Worm (Caenorhabditis elegans) whole organism, L1 larva: ENCODE results near the gene odd-1.

Experiments
- C16A3.4 ChIP-seq: fragments of 150-350 bp; optimal IDR thresholded peaks from 2 replicates; lab custom pipeline; 2014; ENCODE audit warnings: missing biosample characterization, missing genetic modification characterization
- F16B12.6 ChIP-seq: fragments of 150-350 bp; optimal IDR thresholded peaks from 2 replicates; lab custom pipeline; 2014; ENCODE audit warnings: missing biosample characterization, missing genetic modification characterization
- aly-2 ChIP-seq: fragments of 150-350 bp; optimal IDR thresholded peaks from 2 replicates; lab custom pipeline; 2014; ENCODE audit warnings: missing biosample characterization, missing genetic modification characterization
- blmp-1 ChIP-seq: fragments of 150-350 bp; optimal IDR thresholded peaks from 2 replicates; lab custom pipeline; 2014; ENCODE audit warnings: missing biosample characterization, missing genetic modification characterization
- ceh-63 ChIP-seq: fragments of 200-800 bp; sonication (Bioruptor generic); optimal IDR thresholded peaks from 2 replicates; lab custom pipeline; 2018; ENCODE audit warnings: mild to moderate bottlenecking, missing genetic modification characterization, missing compliant biosample characterization
- ceh-8 ChIP-seq: fragments of 200-800 bp; sonication (Bioruptor generic); optimal IDR thresholded peaks from 2 replicates; lab custom pipeline; 2018; ENCODE audit warnings: mild to moderate bottlenecking, missing genetic modification characterization, moderate library complexity, missing compliant biosample characterization
- ceh-82 ChIP-seq, 3 experiments: fragments of 150-350 bp in 1 of 3; sonication (generic microtip) in 2 of 3; optimal IDR thresholded peaks; 2 replicates each; lab custom pipeline; 2014 to 2017; ENCODE audit warnings: missing biosample characterization in 3 of 3, missing genetic modification characterization in 3 of 3
- ceh-90 ChIP-seq: sonication (generic microtip); optimal IDR thresholded peaks from 2 replicates; lab custom pipeline; 2016; ENCODE audit warnings: missing genetic modification characterization, missing compliant biosample characterization
- ces-1 ChIP-seq: fragments of 150-350 bp; optimal IDR thresholded peaks from 2 replicates; lab custom pipeline; 2014; ENCODE audit warnings: missing biosample characterization, missing genetic modification reagents, missing genetic modification characterization
- efl-3 ChIP-seq: fragments of 200-800 bp; sonication (Bioruptor generic); optimal IDR thresholded peaks from 2 replicates; lab custom pipeline; 2018; ENCODE audit warnings: mild to moderate bottlenecking, missing genetic modification characterization, missing compliant biosample characterization
- elt-2 ChIP-seq: sonication (generic microtip); optimal IDR thresholded peaks from 2 replicates; lab custom pipeline; 2016; ENCODE audit warnings: missing genetic modification characterization, mild to moderate bottlenecking, inconsistent platforms, missing compliant biosample characterization, missing genetic modification reagents
- elt-3 ChIP-seq, 6 experiments: fragments of 150-350 bp in 1 of 6; sonication (generic microtip); optimal IDR thresholded peaks; 2 replicates each; lab custom pipeline; 2017 to 2018; ENCODE audit warnings: missing biosample characterization in 6 of 6, missing genetic modification characterization in 6 of 6, inconsistent platforms in 1 of 6
- ets-5 ChIP-seq: fragments of 200-800 bp; sonication (Bioruptor generic); IDR thresholded peaks from 2 replicates; pipeline ENCODE4 v1.3.6; 2022; ENCODE audit warnings: missing genetic modification characterization, missing compliant biosample characterization
- fkh-10 ChIP-seq: sonication (generic microtip); optimal IDR thresholded peaks from 2 replicates; lab custom pipeline; 2017; ENCODE audit warnings: missing biosample characterization, missing genetic modification reagents, missing genetic modification characterization
- fkh-4 ChIP-seq: sonication (generic microtip); optimal IDR thresholded peaks from 2 replicates; lab custom pipeline; 2016; ENCODE audit warnings: missing compliant biosample characterization, missing genetic modification characterization, borderline replicate concordance
- fkh-8 ChIP-seq: sonication (generic microtip); optimal IDR thresholded peaks from 2 replicates; lab custom pipeline; 2016; ENCODE audit warnings: mild to moderate bottlenecking, missing genetic modification characterization, missing compliant biosample characterization
- fos-1 ChIP-seq: fragments of 150-350 bp; optimal IDR thresholded peaks from 2 replicates; lab custom pipeline; 2014; ENCODE audit warnings: missing biosample characterization, missing genetic modification characterization
- grh-1 ChIP-seq: fragments of 200-800 bp; sonication (Bioruptor generic); IDR thresholded peaks from 2 replicates; pipeline ENCODE4 v1.3.6; 2022; ENCODE audit warnings: missing genetic modification reagents, missing genetic modification characterization, missing compliant biosample characterization
- hpl-2 ChIP-seq: fragments of 150-350 bp; optimal IDR thresholded peaks from 2 replicates; lab custom pipeline; 2014; ENCODE audit warnings: missing biosample characterization, missing genetic modification reagents, missing genetic modification characterization
- irx-1 ChIP-seq: sonication (generic microtip); optimal IDR thresholded peaks from 2 replicates; lab custom pipeline; 2016; ENCODE audit warnings: missing genetic modification characterization, missing compliant biosample characterization
- isw-1 ChIP-seq: fragments of 200-800 bp; sonication (Bioruptor generic); IDR thresholded peaks from 2 replicates; pipeline ENCODE4 v1.3.6; 2022; ENCODE audit warnings: missing genetic modification characterization, missing compliant biosample characterization
- jun-1 ChIP-seq: fragments of 150-350 bp; optimal IDR thresholded peaks from 2 replicates; lab custom pipeline; 2014; ENCODE audit warnings: missing biosample characterization, missing genetic modification reagents, missing genetic modification characterization
- lin-35 ChIP-seq, 2 experiments: fragments of 150-350 bp; optimal IDR thresholded peaks; 2 replicates each; lab custom pipeline; 2014; ENCODE audit warnings: missing biosample characterization in 2 of 2, missing genetic modification characterization in 2 of 2, missing genetic modification reagents in 2 of 2
- lin-39 ChIP-seq: fragments of 150-350 bp; optimal IDR thresholded peaks from 2 replicates; lab custom pipeline; 2014; ENCODE audit warnings: missing biosample characterization, missing genetic modification reagents, missing genetic modification characterization
- mab-9 ChIP-seq: fragments of 200-800 bp; sonication (Bioruptor generic); IDR thresholded peaks from 2 replicates; pipeline ENCODE4 v1.3.6; 2022; ENCODE audit warnings: missing genetic modification reagents, missing genetic modification characterization, missing compliant biosample characterization
- mdl-1 ChIP-seq, 2 experiments: fragments of 150-350 bp; optimal IDR thresholded peaks; 2 replicates each; lab custom pipeline; 2014 to 2017; ENCODE audit warnings: missing biosample characterization in 2 of 2, missing genetic modification characterization in 2 of 2, inconsistent platforms in 1 of 2
- mef-2 ChIP-seq: fragments of 150-350 bp; optimal IDR thresholded peaks from 2 replicates; lab custom pipeline; 2014; ENCODE audit warnings: missing biosample characterization, missing genetic modification characterization
- nhr-11 ChIP-seq: fragments of 150-350 bp; optimal IDR thresholded peaks from 2 replicates; lab custom pipeline; 2014; ENCODE audit warnings: missing biosample characterization, missing genetic modification characterization
- nhr-20 ChIP-seq: sonication (generic microtip); optimal IDR thresholded peaks from 2 replicates; lab custom pipeline; 2016; ENCODE audit warnings: mild to moderate bottlenecking, missing genetic modification characterization, missing compliant biosample characterization
- nhr-237 ChIP-seq: fragments of 150-350 bp; optimal IDR thresholded peaks from 2 replicates; lab custom pipeline; 2014; ENCODE audit warnings: missing biosample characterization, missing genetic modification characterization
- nhr-28 ChIP-seq: fragments of 150-350 bp; optimal IDR thresholded peaks from 2 replicates; lab custom pipeline; 2014; ENCODE audit warnings: missing biosample characterization, missing genetic modification characterization
- nhr-71 ChIP-seq: sonication (generic microtip); optimal IDR thresholded peaks from 2 replicates; lab custom pipeline; 2016; ENCODE audit warnings: mild to moderate bottlenecking, missing genetic modification characterization, moderate library complexity, missing compliant biosample characterization
- nhr-76 ChIP-seq: sonication (generic microtip); optimal IDR thresholded peaks from 2 replicates; lab custom pipeline; 2017; ENCODE audit warnings: missing biosample characterization, missing genetic modification characterization
- pag-3 ChIP-seq: sonication (generic microtip); optimal IDR thresholded peaks from 2 replicates; lab custom pipeline; 2017; ENCODE audit warnings: missing genetic modification characterization, mild to moderate bottlenecking, missing compliant biosample characterization, antibody characterized with exemption, borderline replicate concordance; ENCODE audit not compliant: insufficient read depth
- pax-3 ChIP-seq: fragments of 200-800 bp; sonication (Bioruptor generic); optimal IDR thresholded peaks from 2 replicates; lab custom pipeline; 2018; ENCODE audit warnings: mild to moderate bottlenecking, missing genetic modification characterization, moderate library complexity, missing compliant biosample characterization
- skn-1 ChIP-seq: fragments of 150-350 bp; optimal IDR thresholded peaks from 2 replicates; lab custom pipeline; 2014; ENCODE audit warnings: missing biosample characterization, missing genetic modification characterization
- snpc-4 ChIP-seq: fragments of 150-350 bp; optimal IDR thresholded peaks from 2 replicates; lab custom pipeline; 2014; ENCODE audit warnings: missing biosample characterization, missing genetic modification characterization
- snu-23 ChIP-seq: sonication (generic microtip); optimal IDR thresholded peaks from 2 replicates; lab custom pipeline; 2016; ENCODE audit warnings: missing genetic modification characterization, missing compliant biosample characterization
- sox-4 ChIP-seq: sonication (generic microtip); optimal IDR thresholded peaks from 2 replicates; lab custom pipeline; 2016; ENCODE audit warnings: missing genetic modification characterization, missing compliant biosample characterization
- sptf-1 ChIP-seq: fragments of 150-350 bp; optimal IDR thresholded peaks from 2 replicates; lab custom pipeline; 2014; ENCODE audit warnings: missing biosample characterization, missing genetic modification characterization
- tbx-2 ChIP-seq: sonication (generic microtip); optimal IDR thresholded peaks from 2 replicates; lab custom pipeline; 2016; ENCODE audit warnings: missing genetic modification characterization, missing compliant biosample characterization
- tlp-1 ChIP-seq: fragments of 150-350 bp; optimal IDR thresholded peaks from 2 replicates; lab custom pipeline; 2014; ENCODE audit warnings: missing biosample characterization, missing genetic modification characterization
- unc-130 ChIP-seq: fragments of 150-350 bp; optimal IDR thresholded peaks from 2 replicates; lab custom pipeline; 2017; ENCODE audit warnings: missing biosample characterization, missing genetic modification characterization, inconsistent platforms
- unc-86 ChIP-seq: sonication (generic microtip); optimal IDR thresholded peaks from 2 replicates; lab custom pipeline; 2016; ENCODE audit warnings: missing genetic modification characterization, missing compliant biosample characterization
- xbp-1 ChIP-seq: sonication (generic microtip); optimal IDR thresholded peaks from 2 replicates; lab custom pipeline; 2016; ENCODE audit warnings: missing genetic modification characterization, missing compliant biosample characterization
- zip-4 ChIP-seq: fragments of 200-800 bp; sonication (Bioruptor generic); optimal IDR thresholded peaks from 2 replicates; lab custom pipeline; 2018; ENCODE audit warnings: mild to moderate bottlenecking, missing genetic modification characterization, moderate library complexity, missing compliant biosample characterization

Gene odd-1

ce11 chrIII:7116615-7117252 is 8.6 kb downstream of the odd-1 start (continued):
- TF ChIP-seq fkh-4 (tag; lab: Kevin White, UChicago) = no peak
- TF ChIP-seq nhr-76 (tag; lab: Kevin White, UChicago) = no peak
- peak; percentile 55 for TF ChIP-seq tbx-2
- TF ChIP-seq snpc-4 (tag; lab: Kevin White, UChicago) = peak; percentile 13
- TF ChIP-seq sox-4 (tag; lab: Kevin White, UChicago) = peak; percentile 43
- no peak for TF ChIP-seq ets-5 (GFP tag; lab: Robert Waterston, UW)
- peak; percentile 50 for TF ChIP-seq xbp-1
- TF ChIP-seq efl-3 (GFP tag; lab: Kevin White, UChicago) = no peak
- peak; percentile 72 for TF ChIP-seq C16A3.4 (tag; lab: Kevin White, UChicago)
- TF ChIP-seq mdl-1 (tag; optimal IDR thresholded peaks at IDR 0.05; lab: Kevin White, UChicago) = peak in 1 of 2 experiments; percentile 66
- TF ChIP-seq ceh-8 (GFP tag; lab: Kevin White, UChicago) = no peak
- TF ChIP-seq fkh-8 (tag; lab: Kevin White, UChicago) = peak; percentile 86
- TF ChIP-seq fkh-10 = no peak
- peak; percentile 88 for TF ChIP-seq nhr-20
- TF ChIP-seq snu-23 (GFP tag; lab: Kevin White, UChicago) = peak; percentile 88
- no peak for TF ChIP-seq ces-1 (GFP tag; lab: Kevin White, UChicago)
- peak; percentile 78 for TF ChIP-seq blmp-1
- TF ChIP-seq ceh-63 (GFP tag; lab: Kevin White, UChicago) = no peak
- TF ChIP-seq lin-39 (tag; lab: Kevin White, UChicago) = peak; percentile 51
- peak; percentile 91 for TF ChIP-seq nhr-71 (tag; lab: Kevin White, UChicago)
- TF ChIP-seq lin-35 (GFP tag; optimal IDR thresholded peaks at IDR 0.05; lab: Kevin White, UChicago) = peak; percentile 44 to 73
- peak; percentile 55 for TF ChIP-seq nhr-11 (tag; lab: Kevin White, UChicago)
- TF ChIP-seq unc-130 (tag; lab: Kevin White, UChicago) = no peak
- peak; percentile 61 for TF ChIP-seq skn-1 (tag; lab: Kevin White, UChicago)
- peak in 3 of 6 experiments; percentile 12 to 40 (median 14) for TF ChIP-seq elt-3 (tag; optimal IDR thresholded peaks at IDR 0.05; lab: Kevin White, UChicago)
- TF ChIP-seq pax-3 = peak; percentile 53
- TF ChIP-seq nhr-237 (tag; lab: Kevin White, UChicago) = no peak
- TF ChIP-seq tlp-1 = no peak
- TF ChIP-seq mef-2 (tag; lab: Kevin White, UChicago) = no peak
- TF ChIP-seq nhr-28 (tag; lab: Kevin White, UChicago) = no peak
- TF ChIP-seq ceh-90 (tag; lab: Kevin White, UChicago) = no peak
- TF ChIP-seq mab-9 (GFP tag; lab: Robert Waterston, UW) = no peak
- peak; percentile 26 for TF ChIP-seq elt-2 (tag; lab: Kevin White, UChicago)
- TF ChIP-seq fos-1 (tag; lab: Kevin White, UChicago) = peak; percentile 41
- peak; percentile 28 for TF ChIP-seq F16B12.6 (tag; lab: Kevin White, UChicago)
- peak; percentile 50 to 64 (median 59) for TF ChIP-seq ceh-82 (tag; optimal IDR thresholded peaks at IDR 0.05; lab: Kevin White, UChicago)
- TF ChIP-seq sptf-1 (tag; lab: Kevin White, UChicago) = no peak
- TF ChIP-seq isw-1 (GFP tag; lab: Robert Waterston, UW) = no peak
- TF ChIP-seq aly-2 (tag; lab: Kevin White, UChicago) = peak; percentile 68
- no peak for TF ChIP-seq hpl-2
- TF ChIP-seq grh-1 (GFP tag; lab: Robert Waterston, UW) = no peak
- TF ChIP-seq pag-3 (tag; lab: Kevin White, UChicago) = no peak
- TF ChIP-seq irx-1 (tag; lab: Kevin White, UChicago) = peak; percentile 12
- no peak for TF ChIP-seq zip-4 (GFP tag; lab: Kevin White, UChicago)
- no peak for TF ChIP-seq unc-86 (tag; lab: Kevin White, UChicago)
- peak; percentile 84 for TF ChIP-seq jun-1 (tag; lab: Kevin White, UChicago)
